Fruit fly (Drosophila melanogaster) whole organism, embryonic: ENCODE data around the gene CG10301.
A peak's percentile ranks its signal among the peaks of the same experiment; 100 is the strongest.

Experiments
- Antp ChIP-seq: fragments of 200-800 bp; sonication (Bioruptor generic); optimal IDR thresholded peaks from 3 replicates; lab custom pipeline; 2016; ENCODE audit warnings: missing biosample characterization, missing genetic modification characterization
- CG10147 ChIP-seq: fragments of 200-800 bp; sonication (Bioruptor generic); optimal IDR thresholded peaks from 2 replicates; lab custom pipeline; 2019; ENCODE audit warnings: missing biosample characterization, mild to moderate bottlenecking, missing genetic modification characterization, moderate library complexity
- CG10431 ChIP-seq: fragments of 200-800 bp; sonication (Bioruptor generic); optimal IDR thresholded peaks from 3 replicates; lab custom pipeline; 2018; ENCODE audit warnings: missing biosample characterization, mild to moderate bottlenecking, missing genetic modification characterization
- CG11085 ChIP-seq: fragments of 200-800 bp; sonication (Bioruptor generic); IDR thresholded peaks from 2 replicates; pipeline ENCODE4 v1.3.6; 2022; ENCODE audit warnings: missing biosample characterization, missing genetic modification characterization
- CG12071 ChIP-seq: fragments of 200-800 bp; sonication (Bioruptor generic); optimal IDR thresholded peaks from 3 replicates; lab custom pipeline; 2018; ENCODE audit warnings: missing biosample characterization, mild to moderate bottlenecking, missing genetic modification characterization
- CG12155 ChIP-seq: fragments of 200-800 bp; sonication (Bioruptor generic); optimal IDR thresholded peaks from 3 replicates; lab custom pipeline; 2016; ENCODE audit warnings: missing biosample characterization, missing genetic modification characterization
- CG12391 ChIP-seq: fragments of 200-800 bp; sonication (Bioruptor generic); optimal IDR thresholded peaks from 3 replicates; lab custom pipeline; 2018; ENCODE audit warnings: missing biosample characterization, mild to moderate bottlenecking, missing genetic modification characterization, moderate library complexity
- CG12942 ChIP-seq: fragments of 200-800 bp; sonication (Bioruptor generic); optimal IDR thresholded peaks from 3 replicates; lab custom pipeline; 2016; ENCODE audit warnings: missing biosample characterization, missing genetic modification characterization
- CG14050 ChIP-seq: fragments of 200-800 bp; sonication (Bioruptor generic); IDR thresholded peaks from 3 replicates; pipeline ENCODE4 v1.3.6; 2022; ENCODE audit warnings: missing biosample characterization, missing genetic modification characterization
- CG15269 ChIP-seq: fragments of 200-800 bp; sonication (Bioruptor generic); optimal IDR thresholded peaks from 2 replicates; lab custom pipeline; 2018; ENCODE audit warnings: missing biosample characterization, mild to moderate bottlenecking, missing genetic modification characterization, moderate library complexity
- CG15514 ChIP-seq: fragments of 200-800 bp; sonication (Bioruptor generic); optimal IDR thresholded peaks from 3 replicates; lab custom pipeline; 2017; ENCODE audit warnings: missing biosample characterization, missing genetic modification characterization, mild to moderate bottlenecking, moderate library complexity, missing genetic modification reagents
- CG15601 ChIP-seq: fragments of 200-800 bp; sonication (Bioruptor generic); optimal IDR thresholded peaks from 3 replicates; lab custom pipeline; 2019; ENCODE audit warnings: missing biosample characterization, mild to moderate bottlenecking, missing genetic modification characterization, moderate library complexity
- CG1792 ChIP-seq: fragments of 200-800 bp; sonication (Bioruptor generic); optimal IDR thresholded peaks from 2 replicates; lab custom pipeline; 2016; ENCODE audit warnings: missing biosample characterization, missing genetic modification characterization
- CG18476 ChIP-seq: fragments of 200-800 bp; sonication (Bioruptor generic); optimal IDR thresholded peaks from 2 replicates; lab custom pipeline; 2016; ENCODE audit warnings: missing biosample characterization, mild to moderate bottlenecking, missing genetic modification characterization
- CG31441 ChIP-seq: fragments of 200-800 bp; sonication (Bioruptor generic); IDR thresholded peaks from 2 replicates; pipeline ENCODE4 v1.3.6; 2022; ENCODE audit warnings: missing biosample characterization, missing genetic modification characterization
- CG32532 ChIP-seq: fragments of 200-800 bp; sonication (Bioruptor generic); IDR thresholded peaks from 2 replicates; pipeline ENCODE4 v1.3.6; 2022; ENCODE audit warnings: missing biosample characterization, missing genetic modification characterization
- CG3726 ChIP-seq: fragments of 200-800 bp; sonication (Bioruptor generic); IDR thresholded peaks from 3 replicates; pipeline ENCODE4, ENCODE4 v1.3.6; 2022; ENCODE audit warnings: missing biosample characterization, missing genetic modification characterization
- CG42726 ChIP-seq: fragments of 200-800 bp; sonication (Bioruptor generic); IDR thresholded peaks from 2 replicates; pipeline ENCODE4 v1.3.6; 2022; ENCODE audit warnings: missing biosample characterization, missing genetic modification characterization; ENCODE audit not compliant: partially characterized antibody
- CG6813 ChIP-seq: fragments of 200-800 bp; sonication (Bioruptor generic); optimal IDR thresholded peaks from 2 replicates; lab custom pipeline; 2017; ENCODE audit warnings: missing biosample characterization, missing genetic modification characterization, mild to moderate bottlenecking, moderate library complexity, missing genetic modification reagents
- CG7987 ChIP-seq: fragments of 200-800 bp; sonication (Bioruptor generic); optimal IDR thresholded peaks from 2 replicates; lab custom pipeline; 2018; ENCODE audit warnings: missing biosample characterization, mild to moderate bottlenecking, missing genetic modification characterization, moderate library complexity
- CG8290 ChIP-seq, 3 experiments: fragments of 200-800 bp; sonication (Bioruptor generic); optimal IDR thresholded peaks; 2 replicates each; lab custom pipeline; 2016 to 2019; ENCODE audit warnings: missing biosample characterization in 3 of 3, missing genetic modification characterization in 3 of 3, mild to moderate bottlenecking in 2 of 3, moderate library complexity in 1 of 3
- Dad ChIP-seq: fragments of 200-800 bp; sonication (Bioruptor generic); optimal IDR thresholded peaks from 3 replicates; lab custom pipeline; 2016; ENCODE audit warnings: missing biosample characterization, missing genetic modification characterization
- Ets97D ChIP-seq: fragments of 200-800 bp; sonication (Bioruptor generic); optimal IDR thresholded peaks from 3 replicates; lab custom pipeline; 2016; ENCODE audit warnings: missing biosample characterization, missing genetic modification characterization
- Fer1 ChIP-seq: fragments of 200-800 bp; sonication (Bioruptor generic); optimal IDR thresholded peaks from 2 replicates; lab custom pipeline; 2017; ENCODE audit warnings: missing biosample characterization, mild to moderate bottlenecking, missing genetic modification characterization
- HLH3B ChIP-seq: fragments of 200-800 bp; sonication (Bioruptor generic); IDR thresholded peaks from 2 replicates; pipeline ENCODE4 v1.3.6; 2022; ENCODE audit warnings: missing biosample characterization, missing genetic modification characterization
- Lhr ChIP-seq: fragments of 200-800 bp; sonication (Bioruptor generic); optimal IDR thresholded peaks from 3 replicates; lab custom pipeline; 2017; ENCODE audit warnings: mild to moderate bottlenecking, missing biosample characterization, missing genetic modification reagents, missing genetic modification characterization
- Mad ChIP-seq: fragments of 200-800 bp; sonication (Bioruptor generic); optimal IDR thresholded peaks from 2 replicates; lab custom pipeline; 2016; ENCODE audit warnings: missing biosample characterization, missing genetic modification characterization
- Optix ChIP-seq: fragments of 200-800 bp; sonication (Bioruptor generic); IDR thresholded peaks from 3 replicates; pipeline ENCODE4 v1.3.6; 2022; ENCODE audit warnings: missing biosample characterization, missing genetic modification characterization
- Rx ChIP-seq: fragments of 200-800 bp; sonication (Bioruptor generic); IDR thresholded peaks from 2 replicates; pipeline ENCODE4 v1.3.6; 2022; ENCODE audit warnings: missing biosample characterization, missing genetic modification characterization
- Spps ChIP-seq: fragments of 200-800 bp; sonication (Bioruptor generic); optimal IDR thresholded peaks from 2 replicates; lab custom pipeline; 2018; ENCODE audit warnings: missing biosample characterization, mild to moderate bottlenecking, missing genetic modification characterization
- Sry-δ ChIP-seq: fragments of 200-800 bp; sonication (Bioruptor generic); optimal IDR thresholded peaks from 2 replicates; lab custom pipeline; 2016; ENCODE audit warnings: missing biosample characterization, missing genetic modification characterization
- aop ChIP-seq: fragments of 200-800 bp; sonication (Bioruptor generic); IDR thresholded peaks from 2 replicates; pipeline ENCODE4 v1.3.6; 2022; ENCODE audit warnings: missing biosample characterization, missing genetic modification characterization
- bsh ChIP-seq, 2 experiments: fragments of 200-800 bp; sonication (Bioruptor generic); optimal IDR thresholded peaks; 2 replicates each; lab custom pipeline; 2017 to 2018; ENCODE audit warnings: mild to moderate bottlenecking in 2 of 2, missing biosample characterization in 2 of 2, missing genetic modification characterization in 2 of 2, moderate library complexity in 1 of 2
- cato ChIP-seq: fragments of 200-800 bp; sonication (Bioruptor generic); optimal IDR thresholded peaks from 2 replicates; lab custom pipeline; 2016; ENCODE audit warnings: missing biosample characterization, missing genetic modification characterization, borderline replicate concordance
- chm ChIP-seq: fragments of 200-800 bp; sonication (Bioruptor generic); IDR thresholded peaks from 2 replicates; pipeline ENCODE4 v1.3.6; 2022; ENCODE audit warnings: missing biosample characterization, missing genetic modification characterization
- gce ChIP-seq: fragments of 200-800 bp; sonication (Bioruptor generic); IDR thresholded peaks from 3 replicates; pipeline ENCODE4 v1.3.6; 2022; ENCODE audit warnings: missing biosample characterization, missing genetic modification characterization
- gcm ChIP-seq: fragments of 200-800 bp; sonication (Bioruptor generic); optimal IDR thresholded peaks from 2 replicates; lab custom pipeline; 2019; ENCODE audit warnings: missing biosample characterization, mild to moderate bottlenecking, missing genetic modification characterization, moderate library complexity
- klu ChIP-seq: fragments of 200-800 bp; sonication (Bioruptor generic); IDR thresholded peaks from 2 replicates; pipeline ENCODE4 v1.3.6; 2022; ENCODE audit warnings: missing biosample characterization, missing genetic modification characterization
- kni ChIP-seq: fragments of 200-800 bp; sonication (Bioruptor generic); optimal IDR thresholded peaks from 3 replicates; lab custom pipeline; 2017; ENCODE audit warnings: mild to moderate bottlenecking, missing biosample characterization, missing genetic modification reagents, missing genetic modification characterization
- lov ChIP-seq, 2 experiments: fragments of 200-800 bp in 1 of 2; fragments of >200 bp in 1 of 2; sonication (Bioruptor generic) in 1 of 2; IDR thresholded peaks in 1 of 2; optimal IDR thresholded peaks in 1 of 2; 2 replicates in 1 of 2; 3 replicates in 1 of 2; pipeline versions ENCODE4 v1.3.6 to Lab custom; 2017 to 2022; ENCODE audit warnings: missing biosample characterization in 1 of 2, missing genetic modification characterization in 1 of 2
- mam ChIP-seq: fragments of 200-800 bp; sonication (Bioruptor generic); optimal IDR thresholded peaks from 3 replicates; lab custom pipeline; 2016; ENCODE audit warnings: missing biosample characterization, missing genetic modification characterization
- nau ChIP-seq: fragments of 200-800 bp; sonication (Bioruptor generic); optimal IDR thresholded peaks from 3 replicates; lab custom pipeline; 2017; ENCODE audit warnings: missing biosample characterization, mild to moderate bottlenecking, missing genetic modification characterization, missing genetic modification reagents
- onecut ChIP-seq: fragments of 200-800 bp; sonication (Bioruptor generic); IDR thresholded peaks from 2 replicates; pipeline ENCODE4 v1.3.6; 2022; ENCODE audit warnings: missing biosample characterization, missing genetic modification characterization
- p53 ChIP-seq: fragments of 200-800 bp; sonication (Bioruptor generic); optimal IDR thresholded peaks from 2 replicates; lab custom pipeline; 2016; ENCODE audit warnings: missing biosample characterization, missing genetic modification characterization
- sens-2 ChIP-seq: fragments of 200-800 bp; sonication (Bioruptor generic); IDR thresholded peaks from 2 replicates; pipeline ENCODE4 v1.3.6; 2022; ENCODE audit warnings: missing biosample characterization, missing genetic modification characterization
- slou ChIP-seq: fragments of 200-800 bp; sonication (Bioruptor generic); optimal IDR thresholded peaks from 3 replicates; lab custom pipeline; 2016; ENCODE audit warnings: missing biosample characterization, missing genetic modification characterization
- trem ChIP-seq: fragments of 200-800 bp; optimal IDR thresholded peaks from 3 replicates; lab custom pipeline; 2019; ENCODE audit warnings: missing biosample characterization, mild to moderate bottlenecking, missing genetic modification characterization, moderate library complexity
- zen2 ChIP-seq: fragments of 200-800 bp; sonication (Bioruptor generic); IDR thresholded peaks from 3 replicates; pipeline ENCODE4 v1.3.6; 2022; ENCODE audit warnings: missing biosample characterization, missing genetic modification characterization; ENCODE audit not compliant: partially characterized antibody

Gene CG10301

DNA sequence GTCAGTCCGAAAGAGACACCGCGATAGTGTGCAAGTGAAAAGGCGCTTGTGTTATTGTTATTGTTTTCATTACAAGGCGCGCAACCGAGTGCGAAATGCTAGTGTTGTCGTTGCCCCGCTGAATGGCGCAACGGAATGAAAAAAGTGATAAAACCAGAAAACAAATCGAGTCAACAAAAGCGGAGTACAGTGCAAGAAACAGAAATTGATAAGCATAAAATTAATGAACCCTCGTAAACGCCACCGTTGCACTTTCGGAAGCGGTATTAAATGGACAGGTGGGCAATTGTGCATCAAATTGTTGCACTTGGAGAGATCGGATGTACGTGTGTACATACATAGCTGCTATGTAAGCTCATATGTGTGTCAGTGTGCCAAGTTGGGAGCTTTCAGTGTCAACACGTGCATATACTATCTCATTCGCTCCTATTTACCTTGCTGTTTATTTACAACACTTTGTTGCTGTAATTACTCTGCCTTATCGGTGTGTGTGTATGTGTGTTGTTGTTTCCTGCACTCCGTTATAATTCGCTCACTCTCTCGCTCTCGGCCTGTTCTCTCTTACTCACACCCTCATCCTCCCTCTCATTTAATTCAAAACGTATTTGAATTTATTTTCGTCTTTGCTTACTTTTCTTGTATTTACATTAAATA is 13.6 kb downstream of the CG10301 start (continued):
- TF ChIP-seq CG10147 (GFP tag; lab: Kevin White, UChicago) (no peak), onecut (GFP tag; lab: Robert Waterston, UW) (peak; percentile 75), Lhr (GFP tag; lab: Kevin White, UChicago) (no peak), Dad (GFP tag; lab: Kevin White, UChicago) (no peak), CG6813 (GFP tag; lab: Kevin White, UChicago) (peak; percentile 78), CG15269 (tag; lab: Kevin White, UChicago) (peak; percentile 2), zen2 (GFP tag; lab: Robert Waterston, UW) (no peak), p53 (GFP tag; lab: Kevin White, UChicago) (peak; percentile 61), nau (peak; percentile 70), slou (GFP tag; lab: Kevin White, UChicago) (no peak), gcm (GFP tag; lab: Kevin White, UChicago) (peak; percentile 26), kni (GFP tag; lab: Kevin White, UChicago) (peak; percentile 70), CG18476 (GFP tag; lab: Kevin White, UChicago) (peak; percentile 37), CG12391 (tag; lab: Kevin White, UChicago) (no peak), mam (GFP tag; lab: Kevin White, UChicago) (no peak), CG42726 (GFP tag; lab: Robert Waterston, UW) (no peak), lov (optimal IDR thresholded peaks at IDR 0.05; lab: Kevin White, UChicago) (no peak), lov (GFP tag; IDR thresholded peaks at IDR 0.05; lab: Robert Waterston, UW) (no peak; the same call in 2 of the 3 replicates), CG10431 (no peak), Mad (GFP tag; lab: Kevin White, UChicago) (no peak), CG8290 (GFP tag; optimal IDR thresholded peaks at IDR 0.05; lab: Kevin White, UChicago) (peak; percentile 37), CG8290 (tag; optimal IDR thresholded peaks at IDR 0.05; lab: Kevin White, UChicago) (peak in 1 of 2 experiments; percentile 51), bsh (GFP tag; optimal IDR thresholded peaks at IDR 0.05; lab: Kevin White, UChicago) (peak in 1 of 2 experiments; percentile 44), CG31441 (GFP tag; lab: Robert Waterston, UW) (peak; percentile 34; the same call in 1 of the 2 replicates), HLH3B (GFP tag; lab: Robert Waterston, UW) (peak; percentile 82; the same call in 1 of the 2 replicates), Spps (tag; lab: Kevin White, UChicago) (no peak), CG1792 (GFP tag; lab: Kevin White, UChicago) (no peak), aop (GFP tag; lab: Robert Waterston, UW) (no peak), Rx (GFP tag; lab: Robert Waterston, UW) (no peak; the same call in 1 of the 2 replicates), sens-2 (GFP tag; lab: Robert Waterston, UW) (no peak), CG12071 (GFP tag; lab: Kevin White, UChicago) (peak; percentile 94), klu (no peak), CG15601 (peak; percentile 60), chm (0 out of 2 replicates have a peak, but pooled peaks have one; percentile 58), CG7987 (GFP tag; lab: Kevin White, UChicago) (peak; percentile 76), Optix (peak; percentile 42; the same call in 1 of the 3 replicates), CG11085 (GFP tag; lab: Robert Waterston, UW) (no peak), Sry-δ (GFP tag; lab: Kevin White, UChicago) (no peak), CG12155 (GFP tag; lab: Kevin White, UChicago) (no peak), trem (tag; lab: Kevin White, UChicago) (peak; percentile 9), CG12942 (GFP tag; lab: Kevin White, UChicago) (no peak), CG32532 (GFP tag; lab: Robert Waterston, UW) (no peak), cato (GFP tag; lab: Kevin White, UChicago) (no peak), Fer1 (peak; percentile 80), CG15514 (GFP tag; lab: Kevin White, UChicago) (peak; percentile 11), CG14050 (GFP tag; lab: Robert Waterston, UW) (peak; percentile 69; the same call in 2 of the 3 replicates), CG3726 (GFP tag; lab: Robert Waterston, UW) (peak; percentile 79; the same call in 2 of the 3 replicates), Ets97D (GFP tag; lab: Kevin White, UChicago) (no peak), gce (peak; percentile 91), Antp (GFP tag; lab: Kevin White, UChicago) (no peak)
